Worm (Caenorhabditis elegans) whole organism, late embryonic: ENCODE data around the gene plk-1.

Experiments used
- ahr-1 ChIP-seq: sonication (generic microtip); optimal IDR thresholded peaks from 2 replicates; lab custom pipeline; 2016; ENCODE audit warnings: missing genetic modification characterization, missing compliant biosample characterization
- ceh-2 ChIP-seq: sonication (generic microtip); optimal IDR thresholded peaks from 2 replicates; lab custom pipeline; 2016; ENCODE audit warnings: missing genotype, missing genetic modification characterization, missing compliant biosample characterization
- fax-1 ChIP-seq: sonication (generic microtip); optimal IDR thresholded peaks from 2 replicates; lab custom pipeline; 2016; ENCODE audit warnings: missing genotype, missing genetic modification characterization, missing compliant biosample characterization
- hlh-30 ChIP-seq: sonication (generic microtip); optimal IDR thresholded peaks from 2 replicates; lab custom pipeline; 2017; ENCODE audit warnings: antibody characterized with exemption, missing genetic modification characterization, missing compliant biosample characterization; ENCODE audit not compliant: insufficient read depth
- nfya-1 ChIP-seq: sonication (generic microtip); optimal IDR thresholded peaks from 2 replicates; lab custom pipeline; 2017; ENCODE audit warnings: missing genetic modification characterization, mild to moderate bottlenecking, missing compliant biosample characterization, antibody characterized with exemption, moderate library complexity
- tbx-2 ChIP-seq: sonication (generic microtip); optimal IDR thresholded peaks from 2 replicates; lab custom pipeline; 2016; ENCODE audit warnings: missing genetic modification characterization, missing compliant biosample characterization

DNA sequence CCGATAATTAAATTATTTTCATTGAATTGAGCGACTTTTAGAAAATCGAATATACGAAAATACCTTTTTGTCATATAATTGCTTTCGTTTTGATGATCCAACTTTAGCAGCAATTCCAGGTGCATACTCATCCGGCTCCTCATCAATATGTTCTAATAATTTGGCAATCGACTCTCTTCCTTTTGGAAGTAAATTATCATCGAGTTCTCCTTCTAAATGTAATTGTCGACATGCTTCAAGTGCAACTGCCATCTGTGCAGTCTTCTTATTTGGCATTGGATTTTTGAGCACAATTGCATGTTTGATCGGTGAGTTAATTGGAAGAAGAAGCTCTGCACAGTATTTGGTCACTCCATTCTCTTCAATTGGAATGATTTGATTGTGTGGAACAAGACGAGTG lies 24.0 kb upstream of the plk-1 start:
- TF ChIP-seq ceh-2 = no peak
- TF ChIP-seq nfya-1 = no peak
- TF ChIP-seq hlh-30 (tag; lab: Kevin White, UChicago) = no peak
- TF ChIP-seq fax-1 (tag; lab: Kevin White, UChicago) = no peak
- no peak for TF ChIP-seq ahr-1 (tag; lab: Kevin White, UChicago)
- TF ChIP-seq tbx-2 = no peak
